Fruit fly (Drosophila melanogaster): ENCODE results near the gene vilya.

Gene vilya

dm6 chrX:2720122-2720521 is 6.4 kb upstream of the vilya start, which contains the start of gene CG2701 (continued):
- no peak for TF ChIP-seq fd102C (GFP tag; optimal IDR thresholded peaks at IDR 0.05)
- peak; percentile 79 for TF ChIP-seq bbx (GFP tag; IDR thresholded peaks at IDR 0.05; ENCODE audit: partially characterized antibody)
- TF ChIP-seq nerfin-2 (GFP tag; IDR thresholded peaks at IDR 0.05; ENCODE audit: partially characterized antibody) = peak; percentile 60
- TF ChIP-seq row (GFP tag; IDR thresholded peaks at IDR 0.05) = peak; percentile 65
- no peak for TF ChIP-seq CG4360 (GFP tag; IDR thresholded peaks at IDR 0.05)
- peak; percentile 30 for TF ChIP-seq lilli (GFP tag; optimal IDR thresholded peaks at IDR 0.05)
- TF ChIP-seq CG10431 (GFP tag; optimal IDR thresholded peaks at IDR 0.05) = no peak
- TF ChIP-seq E2f1 (GFP tag; IDR thresholded peaks at IDR 0.05) = no peak
- TF ChIP-seq ac (GFP tag; optimal IDR thresholded peaks at IDR 0.05) = no peak
- TF ChIP-seq nerfin-1 (tag; optimal IDR thresholded peaks at IDR 0.05) = no peak
- no peak for TF ChIP-seq CG18476 (GFP tag; optimal IDR thresholded peaks at IDR 0.05)
- TF ChIP-seq dm (GFP tag; optimal IDR thresholded peaks at IDR 0.05) = peak; percentile 44
- TF ChIP-seq CG14710 (tag; optimal IDR thresholded peaks at IDR 0.05) = peak; percentile 32
- peak; percentile 72 for TF ChIP-seq HLH4C (GFP tag; IDR thresholded peaks at IDR 0.05; ENCODE audit: partially characterized antibody)
- no peak for TF ChIP-seq Camta (GFP tag; optimal IDR thresholded peaks at IDR 0.05)
- TF ChIP-seq org-1 (GFP tag; optimal IDR thresholded peaks at IDR 0.05) = no peak
- no peak for TF ChIP-seq CG15696 (tag; optimal IDR thresholded peaks at IDR 0.05)
- peak; percentile 32 for TF ChIP-seq CG12659 (GFP tag; optimal IDR thresholded peaks at IDR 0.05)
- no peak for TF ChIP-seq CG2129 (GFP tag; IDR thresholded peaks at IDR 0.05; ENCODE audit: partially characterized antibody)
- TF ChIP-seq CG12071 (GFP tag; optimal IDR thresholded peaks at IDR 0.05) = no peak
- no peak for TF ChIP-seq CG6813 (GFP tag; optimal IDR thresholded peaks at IDR 0.05)
- TF ChIP-seq Kr (GFP tag; optimal IDR thresholded peaks at IDR 0.05) = no peak
- no peak for TF ChIP-seq pan (optimal IDR thresholded peaks at IDR 0.05)
- no peak for TF ChIP-seq pan (GFP tag; optimal IDR thresholded peaks at IDR 0.05 in 1 of 2, IDR thresholded peaks at IDR 0.05 in 1 of 2)
- no peak for TF ChIP-seq Dfd (GFP tag; optimal IDR thresholded peaks at IDR 0.05)
- TF ChIP-seq Nf-YC (tag; optimal IDR thresholded peaks at IDR 0.05) = no peak
- no peak for TF ChIP-seq ATbp (GFP tag; optimal IDR thresholded peaks at IDR 0.05)
- peak; percentile 68 for TF ChIP-seq HmgD (GFP tag; optimal IDR thresholded peaks at IDR 0.05)
- TF ChIP-seq gfzf (GFP tag; optimal IDR thresholded peaks at IDR 0.05) = peak; percentile 32
- peak; percentile 54; the same call in 2 of the 3 replicates for TF ChIP-seq vnd (GFP tag; IDR thresholded peaks at IDR 0.05; ENCODE audit: partially characterized antibody)
- peak; percentile 61; the same call in 1 of the 2 replicates for TF ChIP-seq ato (GFP tag; IDR thresholded peaks at IDR 0.05; ENCODE audit: partially characterized antibody)
- TF ChIP-seq unc-4 (GFP tag; IDR thresholded peaks at IDR 0.05; ENCODE audit: partially characterized antibody) = peak; percentile 66
- TF ChIP-seq sd (tag; optimal IDR thresholded peaks at IDR 0.05) = no peak
- no peak for TF ChIP-seq CG2889 (GFP tag; IDR thresholded peaks at IDR 0.05)
- TF ChIP-seq lbe (GFP tag; optimal IDR thresholded peaks at IDR 0.05) = no peak
- no peak for TF ChIP-seq NfI (GFP tag; optimal IDR thresholded peaks at IDR 0.05)
- no peak for TF ChIP-seq CG4424 (GFP tag; optimal IDR thresholded peaks at IDR 0.05)
- no peak for TF ChIP-seq odd (GFP tag; optimal IDR thresholded peaks at IDR 0.05)
- no peak for TF ChIP-seq bab2 (GFP tag; optimal IDR thresholded peaks at IDR 0.05)
- TF ChIP-seq ci (GFP tag; IDR thresholded peaks at IDR 0.05) = 0 out of 3 replicates have a peak, but pooled peaks have one; percentile 17
- peak; percentile 22 for TF ChIP-seq Hsf (GFP tag; optimal IDR thresholded peaks at IDR 0.05)
- TF ChIP-seq CG13424 (tag; optimal IDR thresholded peaks at IDR 0.05) = no peak
- no peak for TF ChIP-seq CG7928 (GFP tag; optimal IDR thresholded peaks at IDR 0.05)
- no peak for TF ChIP-seq Mad (GFP tag; optimal IDR thresholded peaks at IDR 0.05)
- TF ChIP-seq Ets65A (GFP tag) = peak; percentile 88
- peak; percentile 81 for TF ChIP-seq CG6791 (GFP tag; IDR thresholded peaks at IDR 0.05; ENCODE audit: partially characterized antibody)
- TF ChIP-seq jing (GFP tag; optimal IDR thresholded peaks at IDR 0.05) = no peak
- no peak for TF ChIP-seq CG17802 (tag; optimal IDR thresholded peaks at IDR 0.05)
- no peak for TF ChIP-seq CG15269 (tag; optimal IDR thresholded peaks at IDR 0.05)
- peak; percentile 85 for TF ChIP-seq pzg (GFP tag; optimal IDR thresholded peaks at IDR 0.05)
